Fruit fly (Drosophila melanogaster) whole organism, prepupa: ENCODE measurements around the gene X11Lbeta.

ENCODE experiments used
- CG10631 ChIP-seq: fragments of 200-800 bp; sonication (Bioruptor generic); optimal IDR thresholded peaks from 2 replicates; lab custom pipeline; 2016; ENCODE audit warnings: missing biosample characterization, missing genetic modification characterization
- CG11294 ChIP-seq: fragments of 200-800 bp; sonication (Bioruptor generic); IDR thresholded peaks from 2 replicates; pipeline ENCODE4 v1.3.6; 2022; ENCODE audit warnings: missing biosample characterization, missing genetic modification characterization
- CG11762 ChIP-seq: fragments of 200-800 bp; sonication (Bioruptor generic); optimal IDR thresholded peaks from 3 replicates; lab custom pipeline; 2016; ENCODE audit warnings: missing biosample characterization, missing genetic modification characterization; ENCODE audit not compliant: insufficient read depth
- CG11902 ChIP-seq: fragments of 200-800 bp; sonication (Bioruptor generic); optimal IDR thresholded peaks from 3 replicates; lab custom pipeline; 2016; ENCODE audit warnings: missing biosample characterization, missing genetic modification characterization
- CG1621 ChIP-seq: fragments of 200-800 bp; sonication (Bioruptor generic); optimal IDR thresholded peaks from 3 replicates; lab custom pipeline; 2018; ENCODE audit warnings: missing biosample characterization, mild to moderate bottlenecking, missing genetic modification characterization
- CG16779 ChIP-seq: fragments of 200-800 bp; sonication (Bioruptor generic); optimal IDR thresholded peaks from 3 replicates; lab custom pipeline; 2017; ENCODE audit warnings: missing biosample characterization, mild to moderate bottlenecking, missing genetic modification characterization
- CG3032 ChIP-seq: fragments of 200-800 bp; optimal IDR thresholded peaks from 2 replicates; lab custom pipeline; 2019; ENCODE audit warnings: missing biosample characterization, mild to moderate bottlenecking, missing genetic modification characterization, moderate library complexity
- CG31627 ChIP-seq: fragments of 200-800 bp; sonication (Bioruptor generic); optimal IDR thresholded peaks from 3 replicates; lab custom pipeline; 2016; ENCODE audit warnings: missing biosample characterization, missing genetic modification characterization
- CG32006 ChIP-seq: fragments of 200-800 bp; sonication (Bioruptor generic); optimal IDR thresholded peaks from 3 replicates; lab custom pipeline; 2017; ENCODE audit warnings: missing biosample characterization, mild to moderate bottlenecking, missing genetic modification characterization
- CG34406 ChIP-seq: fragments of 200-800 bp; sonication (Bioruptor generic); optimal IDR thresholded peaks from 3 replicates; lab custom pipeline; 2016; ENCODE audit warnings: missing biosample characterization, missing genetic modification characterization
- CG3919 ChIP-seq: fragments of 200-800 bp; sonication (Bioruptor generic); optimal IDR thresholded peaks from 3 replicates; lab custom pipeline; 2016; ENCODE audit warnings: missing biosample characterization, missing genetic modification characterization
- CG6163 ChIP-seq: fragments of 200-800 bp; sonication (Bioruptor generic); IDR thresholded peaks from 3 replicates; pipeline ENCODE4 v1.3.6; 2022; ENCODE audit warnings: missing biosample characterization, missing genetic modification characterization
- CG6276 ChIP-seq: fragments of 200-800 bp; sonication (Bioruptor generic); optimal IDR thresholded peaks from 2 replicates; lab custom pipeline; 2017; ENCODE audit warnings: missing biosample characterization, mild to moderate bottlenecking, missing genetic modification characterization
- CG6792 ChIP-seq: fragments of 200-800 bp; sonication (Bioruptor generic); optimal IDR thresholded peaks from 3 replicates; lab custom pipeline; 2016; ENCODE audit warnings: missing biosample characterization, missing genetic modification characterization
- CG6854 ChIP-seq: fragments of 200-800 bp; sonication (Bioruptor generic); optimal IDR thresholded peaks from 2 replicates; lab custom pipeline; 2017; ENCODE audit warnings: missing biosample characterization, mild to moderate bottlenecking, missing genetic modification characterization
- CG7368 ChIP-seq: fragments of 200-800 bp; sonication (Bioruptor generic); optimal IDR thresholded peaks from 3 replicates; lab custom pipeline; 2016; ENCODE audit warnings: missing biosample characterization, missing genetic modification characterization
- CG8119 ChIP-seq: fragments of 200-800 bp; sonication (Bioruptor generic); IDR thresholded peaks from 3 replicates; pipeline ENCODE4 v1.3.6; 2022; ENCODE audit warnings: missing biosample characterization, missing genetic modification characterization
- CG8632 ChIP-seq: fragments of 200-800 bp; sonication (Bioruptor generic); optimal IDR thresholded peaks from 3 replicates; lab custom pipeline; 2016; ENCODE audit warnings: missing biosample characterization, missing genetic modification characterization
- CG9139 ChIP-seq: fragments of 200-800 bp; sonication (Bioruptor generic); optimal IDR thresholded peaks from 3 replicates; lab custom pipeline; 2017; ENCODE audit warnings: missing biosample characterization, mild to moderate bottlenecking, missing genetic modification characterization
- Eip75B ChIP-seq: fragments of 200-800 bp; sonication (Bioruptor generic); optimal IDR thresholded peaks from 3 replicates; lab custom pipeline; 2016; ENCODE audit warnings: missing biosample characterization, missing genetic modification characterization
- Eip78C ChIP-seq: fragments of 200-800 bp; sonication (Bioruptor generic); peaks from one replicate; lab custom pipeline; 2016; ENCODE audit warnings: missing biosample characterization, missing genetic modification characterization
- Eip93F ChIP-seq: fragments of 200-800 bp; sonication (Bioruptor generic); optimal IDR thresholded peaks from 2 replicates; lab custom pipeline; 2016; ENCODE audit warnings: missing biosample characterization, mild to moderate bottlenecking, missing genetic modification characterization
- Ets96B ChIP-seq: fragments of 200-800 bp; optimal IDR thresholded peaks from 2 replicates; lab custom pipeline; 2019; ENCODE audit warnings: missing biosample characterization, mild to moderate bottlenecking, missing genetic modification characterization, moderate library complexity
- Hr39 ChIP-seq: fragments of 200-800 bp; sonication (Bioruptor generic); optimal IDR thresholded peaks from 2 replicates; lab custom pipeline; 2016; ENCODE audit warnings: missing biosample characterization, missing genetic modification characterization
- Hr4 ChIP-seq: fragments of 200-800 bp; sonication (Bioruptor generic); optimal IDR thresholded peaks from 3 replicates; lab custom pipeline; 2016; ENCODE audit warnings: missing biosample characterization, missing genetic modification characterization
- Lpt ChIP-seq: fragments of 200-800 bp; sonication (Bioruptor generic); optimal IDR thresholded peaks from 3 replicates; lab custom pipeline; 2016; ENCODE audit warnings: missing biosample characterization, missing genetic modification characterization
- OdsH ChIP-seq: fragments of 200-800 bp; sonication (Bioruptor generic); optimal IDR thresholded peaks from 3 replicates; lab custom pipeline; 2016; ENCODE audit warnings: missing biosample characterization, missing genetic modification characterization
- Smox ChIP-seq: fragments of 200-800 bp; sonication (Bioruptor generic); optimal IDR thresholded peaks from 3 replicates; lab custom pipeline; 2016; ENCODE audit warnings: missing biosample characterization, missing genetic modification characterization
- Sox102F ChIP-seq: fragments of 200-800 bp; sonication (Bioruptor generic); optimal IDR thresholded peaks from 2 replicates; lab custom pipeline; 2016; ENCODE audit warnings: missing biosample characterization, mild to moderate bottlenecking, missing genetic modification characterization
- Sox14 ChIP-seq: fragments of 200-800 bp; sonication (Bioruptor generic); optimal IDR thresholded peaks from 3 replicates; lab custom pipeline; 2016; ENCODE audit warnings: missing biosample characterization, missing genetic modification characterization
- Sox15 ChIP-seq: fragments of 200-800 bp; sonication (Bioruptor generic); optimal IDR thresholded peaks from 3 replicates; lab custom pipeline; 2016; ENCODE audit warnings: missing biosample characterization, missing genetic modification characterization
- achi ChIP-seq: fragments of 200-800 bp; sonication (Bioruptor generic); optimal IDR thresholded peaks from 3 replicates; lab custom pipeline; 2016; ENCODE audit warnings: missing biosample characterization, missing genetic modification characterization
- acj6 ChIP-seq: fragments of 200-800 bp; sonication (Bioruptor generic); optimal IDR thresholded peaks from 3 replicates; lab custom pipeline; 2016; ENCODE audit warnings: missing biosample characterization, missing genetic modification characterization
- cyc ChIP-seq: fragments of 200-800 bp; sonication (Bioruptor generic); optimal IDR thresholded peaks from 3 replicates; lab custom pipeline; 2016; ENCODE audit warnings: missing biosample characterization, missing genetic modification characterization
- dac ChIP-seq: fragments of 200-800 bp; sonication (Bioruptor generic); optimal IDR thresholded peaks from 2 replicates; lab custom pipeline; 2017; ENCODE audit warnings: missing biosample characterization, mild to moderate bottlenecking, missing genetic modification characterization
- dsx ChIP-seq: fragments of 200-800 bp; optimal IDR thresholded peaks from 3 replicates; lab custom pipeline; 2019; ENCODE audit warnings: missing biosample characterization, mild to moderate bottlenecking, missing genetic modification characterization, moderate library complexity; ENCODE audit not compliant: poor library complexity, severe bottlenecking
- eg ChIP-seq: fragments of 200-800 bp; sonication (Bioruptor generic); IDR thresholded peaks from 3 replicates; pipeline ENCODE4 v1.3.6; 2022; ENCODE audit warnings: missing biosample characterization, missing genetic modification characterization
- esn ChIP-seq: fragments of 200-800 bp; sonication (Bioruptor generic); optimal IDR thresholded peaks from 2 replicates; lab custom pipeline; 2016; ENCODE audit warnings: missing biosample characterization, mild to moderate bottlenecking, missing genetic modification characterization, moderate library complexity
- fd59A ChIP-seq: fragments of 200-800 bp; sonication (Bioruptor generic); optimal IDR thresholded peaks from 2 replicates; lab custom pipeline; 2017; ENCODE audit warnings: missing biosample characterization, mild to moderate bottlenecking, missing genetic modification characterization, missing genetic modification reagents
- fd85E ChIP-seq: fragments of 200-800 bp; sonication (Bioruptor generic); optimal IDR thresholded peaks from 3 replicates; lab custom pipeline; 2016; ENCODE audit warnings: missing biosample characterization, missing genetic modification characterization
- lz ChIP-seq: fragments of 200-800 bp; sonication (Bioruptor generic); optimal IDR thresholded peaks from 3 replicates; lab custom pipeline; 2016; ENCODE audit warnings: missing biosample characterization, missing genetic modification characterization
- net ChIP-seq: fragments of 200-800 bp; sonication (Bioruptor generic); optimal IDR thresholded peaks from 3 replicates; lab custom pipeline; 2016; ENCODE audit warnings: missing biosample characterization, missing genetic modification characterization
- salr ChIP-seq, 2 experiments: fragments of 200-800 bp; sonication (Bioruptor generic); optimal IDR thresholded peaks; 3 replicates each; lab custom pipeline; 2016 to 2018; ENCODE audit warnings: missing biosample characterization in 2 of 2, missing genetic modification characterization in 2 of 2, mild to moderate bottlenecking in 1 of 2
- spab ChIP-seq: fragments of 200-800 bp; sonication (Bioruptor generic); optimal IDR thresholded peaks from 2 replicates; lab custom pipeline; 2017; ENCODE audit warnings: missing biosample characterization, mild to moderate bottlenecking, missing genetic modification characterization, missing genetic modification reagents
- ss ChIP-seq, 2 experiments: fragments of 200-800 bp; sonication (Bioruptor generic); optimal IDR thresholded peaks; 2 replicates in 1 of 2; 3 replicates in 1 of 2; lab custom pipeline; 2017 to 2018; ENCODE audit warnings: mild to moderate bottlenecking in 2 of 2, missing biosample characterization in 2 of 2, missing genetic modification characterization in 2 of 2, moderate library complexity in 1 of 2
- svp ChIP-seq: fragments of 200-800 bp; sonication (Bioruptor generic); peaks from one replicate; lab custom pipeline; 2016; ENCODE audit warnings: missing biosample characterization, missing genetic modification characterization
- topi ChIP-seq: fragments of 200-800 bp; sonication (Bioruptor generic); optimal IDR thresholded peaks from 3 replicates; lab custom pipeline; 2016; ENCODE audit warnings: missing biosample characterization, missing genetic modification characterization
- vri ChIP-seq: fragments of 200-800 bp; sonication (Bioruptor generic); optimal IDR thresholded peaks from 3 replicates; lab custom pipeline; 2016; ENCODE audit warnings: missing biosample characterization, mild to moderate bottlenecking, missing genetic modification characterization

The X11Lbeta gene

dm6 chrX:10584461-10584860 is 43.1 kb upstream of the X11Lbeta start (continued):
- peak; percentile 95 for TF ChIP-seq CG6163 (GFP tag; lab: Robert Waterston, UW)
- peak; percentile 36 for TF ChIP-seq dac (GFP tag; lab: Kevin White, UChicago)
- TF ChIP-seq CG31627 (GFP tag; lab: Kevin White, UChicago): peak; percentile 97
- peak; percentile 91 for TF ChIP-seq CG8632
- TF ChIP-seq spab (GFP tag; lab: Kevin White, UChicago): peak; percentile 89
- peak; percentile 96 for TF ChIP-seq CG3032 (tag; lab: Kevin White, UChicago)
- peak; percentile 75 for TF ChIP-seq CG6854 (GFP tag; lab: Kevin White, UChicago)
- TF ChIP-seq dsx (GFP tag; lab: Kevin White, UChicago): peak; percentile 97
- TF ChIP-seq CG11294 (GFP tag; lab: Robert Waterston, UW): peak; percentile 53; the same call in 1 of the 2 replicates
- TF ChIP-seq ss (GFP tag; optimal IDR thresholded peaks at IDR 0.05; lab: Kevin White, UChicago): peak; percentile 88 to 94
- peak; percentile 95 for TF ChIP-seq Sox14 (GFP tag; lab: Kevin White, UChicago)
- peak; percentile 58 for TF ChIP-seq fd85E (GFP tag; lab: Kevin White, UChicago)
- peak; percentile 97 for TF ChIP-seq cyc
- peak; percentile 97 for TF ChIP-seq lz (GFP tag; lab: Kevin White, UChicago)
- peak; percentile 94 for TF ChIP-seq OdsH (GFP tag; lab: Kevin White, UChicago)
- TF ChIP-seq topi: peak; percentile 98
- peak; percentile 96 for TF ChIP-seq Hr39
- peak; percentile 80 for TF ChIP-seq CG9139 (GFP tag; lab: Kevin White, UChicago)
- TF ChIP-seq achi (GFP tag; lab: Kevin White, UChicago): peak; percentile 90
- TF ChIP-seq fd59A (GFP tag; lab: Kevin White, UChicago): peak; percentile 92
- TF ChIP-seq svp (GFP tag; lab: Kevin White, UChicago): peak; percentile 99
- peak; percentile 65 for TF ChIP-seq CG32006 (GFP tag; lab: Kevin White, UChicago)
- TF ChIP-seq Sox15 (GFP tag; lab: Kevin White, UChicago): peak; percentile 92
- peak; percentile 92 for TF ChIP-seq CG11902
- peak; percentile 70 for TF ChIP-seq Lpt

dm6 chrX:10585158-10585634 is 42.3 kb upstream of the X11Lbeta start, which contains the start of gene spri:
Gene spri (minus strand): TSS chrX:10585422.
- TF ChIP-seq Sox102F (no peak), Eip78C (GFP tag; lab: Kevin White, UChicago) (peak; percentile 66), OdsH (GFP tag; lab: Kevin White, UChicago) (no peak), acj6 (GFP tag; lab: Kevin White, UChicago) (peak; percentile 7), Sox15 (GFP tag; lab: Kevin White, UChicago) (no peak), esn (GFP tag; lab: Kevin White, UChicago) (peak; percentile 8), CG3919 (GFP tag; lab: Kevin White, UChicago) (peak; percentile 22), CG34406 (no peak), CG31627 (GFP tag; lab: Kevin White, UChicago) (no peak), eg (GFP tag; lab: Robert Waterston, UW) (peak; percentile 71), Eip75B (GFP tag; lab: Kevin White, UChicago) (no peak), CG3032 (tag; lab: Kevin White, UChicago) (peak; percentile 46), CG11902 (no peak), CG16779 (tag; lab: Kevin White, UChicago) (peak; percentile 35), vri (peak; percentile 90), CG6792 (GFP tag; lab: Kevin White, UChicago) (no peak), CG8119 (GFP tag; lab: Robert Waterston, UW) (peak; percentile 66; the same call in 2 of the 3 replicates), salr (GFP tag; optimal IDR thresholded peaks at IDR 0.05; lab: Kevin White, UChicago) (no peak), ss (GFP tag; optimal IDR thresholded peaks at IDR 0.05; lab: Kevin White, UChicago) (peak; percentile 58 to 74), CG10631 (GFP tag; lab: Kevin White, UChicago) (no peak), fd85E (GFP tag; lab: Kevin White, UChicago) (peak; percentile 43), CG7368 (GFP tag; lab: Kevin White, UChicago) (peak; percentile 2), Eip93F (GFP tag; lab: Kevin White, UChicago) (peak; percentile 38), CG11762 (GFP tag; lab: Kevin White, UChicago) (no peak), topi (peak; percentile 7), svp (GFP tag; lab: Kevin White, UChicago) (peak; percentile 97), Smox (GFP tag; lab: Kevin White, UChicago) (no peak), net (GFP tag; lab: Kevin White, UChicago) (no peak), Hr4 (peak; percentile 7), Lpt (peak; percentile 12), dsx (GFP tag; lab: Kevin White, UChicago) (peak; percentile 39), spab (GFP tag; lab: Kevin White, UChicago) (no peak), CG6276 (peak; percentile 83), CG6163 (GFP tag; lab: Robert Waterston, UW) (peak; percentile 68), CG9139 (GFP tag; lab: Kevin White, UChicago) (peak; percentile 62), Ets96B (peak; percentile 31), CG1621 (tag; lab: Kevin White, UChicago) (peak; percentile 96)
